Fruit fly (Drosophila melanogaster): ENCODE measurements around the gene Qsox3.

The Qsox3 gene

dm6 chr3R:21893929-21894328 is 17.7 kb upstream of the Qsox3 start:
- TF ChIP-seq insv (optimal IDR thresholded peaks at IDR 0.05): no peak
- TF ChIP-seq Myc (optimal IDR thresholded peaks at IDR 0.05): no peak
- no peak for TF ChIP-seq psq (optimal IDR thresholded peaks at IDR 0.05)
- no peak for TF ChIP-seq h (optimal IDR thresholded peaks at IDR 0.05)
- TF ChIP-seq ttk (optimal IDR thresholded peaks at IDR 0.05): no peak
- TF ChIP-seq Sin3A (optimal IDR thresholded peaks at IDR 0.05): no peak

- no peak for TF ChIP-seq h (optimal IDR thresholded peaks at IDR 0.05)
- no peak for TF ChIP-seq Myc (optimal IDR thresholded peaks at IDR 0.05)
- TF ChIP-seq ttk (optimal IDR thresholded peaks at IDR 0.05): no peak
- TF ChIP-seq Sin3A (optimal IDR thresholded peaks at IDR 0.05): no peak
Observed at dm6 chr3R:21895961-21896875, 15.4 kb upstream of the Qsox3 start.

- no peak for TF ChIP-seq h (optimal IDR thresholded peaks at IDR 0.05)
- no peak for TF ChIP-seq ttk (optimal IDR thresholded peaks at IDR 0.05)
- TF ChIP-seq Sin3A (optimal IDR thresholded peaks at IDR 0.05): no peak
- TF ChIP-seq insv (optimal IDR thresholded peaks at IDR 0.05): no peak
Observed at dm6 chr3R:21897565-21897964, 14.1 kb upstream of the Qsox3 start.

- no peak for TF ChIP-seq ttk (optimal IDR thresholded peaks at IDR 0.05)
- no peak for TF ChIP-seq Sin3A (optimal IDR thresholded peaks at IDR 0.05)
- TF ChIP-seq h (optimal IDR thresholded peaks at IDR 0.05): no peak
- no peak for TF ChIP-seq Myc (optimal IDR thresholded peaks at IDR 0.05)
- no peak for TF ChIP-seq insv (optimal IDR thresholded peaks at IDR 0.05)
- no peak for TF ChIP-seq psq (optimal IDR thresholded peaks at IDR 0.05)
Observed at dm6 chr3R:21898758-21899157, 12.9 kb upstream of the Qsox3 start.

dm6 chr3R:21899170-21899575 is 12.4 kb upstream of the Qsox3 start:
- TF ChIP-seq Myc (optimal IDR thresholded peaks at IDR 0.05) (no peak), insv (optimal IDR thresholded peaks at IDR 0.05) (no peak), psq (optimal IDR thresholded peaks at IDR 0.05) (no peak), Sin3A (optimal IDR thresholded peaks at IDR 0.05) (no peak), ttk (optimal IDR thresholded peaks at IDR 0.05) (no peak), h (optimal IDR thresholded peaks at IDR 0.05) (no peak)

dm6 chr3R:21904345-21904744 is 7.3 kb upstream of the Qsox3 start:
- no peak for TF ChIP-seq ttk (optimal IDR thresholded peaks at IDR 0.05)
- no peak for TF ChIP-seq Myc (optimal IDR thresholded peaks at IDR 0.05)
- no peak for TF ChIP-seq Sin3A (optimal IDR thresholded peaks at IDR 0.05)
- TF ChIP-seq h (optimal IDR thresholded peaks at IDR 0.05): no peak
- TF ChIP-seq psq (optimal IDR thresholded peaks at IDR 0.05): no peak
- no peak for TF ChIP-seq insv (optimal IDR thresholded peaks at IDR 0.05)

dm6 chr3R:21905615-21906014 is 6.0 kb upstream of the Qsox3 start:
- no peak for TF ChIP-seq psq (optimal IDR thresholded peaks at IDR 0.05)
- no peak for TF ChIP-seq h (optimal IDR thresholded peaks at IDR 0.05)
- no peak for TF ChIP-seq Sin3A (optimal IDR thresholded peaks at IDR 0.05)
- no peak for TF ChIP-seq Myc (optimal IDR thresholded peaks at IDR 0.05)
- TF ChIP-seq insv (optimal IDR thresholded peaks at IDR 0.05): no peak
- TF ChIP-seq ttk (optimal IDR thresholded peaks at IDR 0.05): no peak

dm6 chr3R:21906867-21907266 is 4.7 kb upstream of the Qsox3 start:
- no peak for TF ChIP-seq Myc (optimal IDR thresholded peaks at IDR 0.05)

- no peak for TF ChIP-seq psq (optimal IDR thresholded peaks at IDR 0.05)
- TF ChIP-seq ttk (optimal IDR thresholded peaks at IDR 0.05): no peak
- TF ChIP-seq h (optimal IDR thresholded peaks at IDR 0.05): no peak
- no peak for TF ChIP-seq insv (optimal IDR thresholded peaks at IDR 0.05)
- no peak for TF ChIP-seq Myc (optimal IDR thresholded peaks at IDR 0.05)
- no peak for TF ChIP-seq Sin3A (optimal IDR thresholded peaks at IDR 0.05)
Observed at dm6 chr3R:21913447-21913846, 1.8 kb downstream of the Qsox3 start, which contains the start of gene Qsox2. Qsox2 (plus strand) TSS chr3R:21913747.

- TF ChIP-seq Sin3A (optimal IDR thresholded peaks at IDR 0.05): no peak
- TF ChIP-seq psq (optimal IDR thresholded peaks at IDR 0.05): no peak
- no peak for TF ChIP-seq insv (optimal IDR thresholded peaks at IDR 0.05)
- no peak for TF ChIP-seq ttk (optimal IDR thresholded peaks at IDR 0.05)
- TF ChIP-seq h (optimal IDR thresholded peaks at IDR 0.05): no peak
- TF ChIP-seq Myc (optimal IDR thresholded peaks at IDR 0.05): no peak
Observed at dm6 chr3R:21916987-21917386, 5.4 kb downstream of the Qsox3 start.

dm6 chr3R:21920495-21920894 is 8.9 kb downstream of the Qsox3 start:
- TF ChIP-seq Sin3A (optimal IDR thresholded peaks at IDR 0.05) (no peak), Myc (optimal IDR thresholded peaks at IDR 0.05) (no peak), psq (optimal IDR thresholded peaks at IDR 0.05) (no peak), h (optimal IDR thresholded peaks at IDR 0.05) (no peak), ttk (optimal IDR thresholded peaks at IDR 0.05) (no peak), insv (optimal IDR thresholded peaks at IDR 0.05) (no peak)

dm6 chr3R:21921363-21922208 is 10.0 kb downstream of the Qsox3 start:
- TF ChIP-seq psq (optimal IDR thresholded peaks at IDR 0.05): no peak
- TF ChIP-seq h (optimal IDR thresholded peaks at IDR 0.05): no peak
- TF ChIP-seq ttk (optimal IDR thresholded peaks at IDR 0.05): no peak
- TF ChIP-seq Sin3A (optimal IDR thresholded peaks at IDR 0.05): no peak
- no peak for TF ChIP-seq insv (optimal IDR thresholded peaks at IDR 0.05)
- no peak for TF ChIP-seq Myc (optimal IDR thresholded peaks at IDR 0.05)
